Worm (Caenorhabditis elegans) whole organism, young adult: ENCODE results near the gene aptf-3.

Experiments
- F52B5.7 ChIP-seq: sonication (generic microtip); optimal IDR thresholded peaks from 2 replicates; lab custom pipeline; 2016; ENCODE audit warnings: mild to moderate bottlenecking, missing genetic modification characterization, missing compliant biosample characterization
- Y53G8AR.9 ChIP-seq: fragments of 200-800 bp; sonication (Bioruptor generic); conservative IDR thresholded peaks from 2 replicates; pipeline ENCODE4 v1.3.6; 2022; ENCODE audit warnings: missing genetic modification reagents, missing genetic modification characterization, missing compliant biosample characterization
- ama-1 ChIP-seq, 3 experiments: fragments of 150-350 bp in 1 of 3; sonication (generic microtip) in 2 of 3; optimal IDR thresholded peaks; 2 replicates each; lab custom pipeline; 2014 to 2018; ENCODE audit warnings: missing biosample characterization in 2 of 3, missing genetic modification characterization in 2 of 3, missing genetic modification reagents in 2 of 3
- attf-3 ChIP-seq: fragments of 200-800 bp; sonication (Bioruptor generic); conservative IDR thresholded peaks from 2 replicates; pipeline ENCODE4 v1.3.6; 2022; ENCODE audit warnings: missing genetic modification reagents, missing genetic modification characterization, missing compliant biosample characterization
- ceh-40 ChIP-seq: fragments of 200-800 bp; sonication (Bioruptor generic); IDR thresholded peaks from 2 replicates; pipeline ENCODE4 v1.3.6; 2022; ENCODE audit warnings: missing genetic modification characterization, missing compliant biosample characterization
- hsf-1 ChIP-seq: fragments of 200-800 bp; sonication (Bioruptor generic); IDR thresholded peaks from 2 replicates; pipeline ENCODE4 v1.3.6; 2022; ENCODE audit warnings: missing genetic modification reagents, missing genetic modification characterization, missing compliant biosample characterization
- lag-1 ChIP-seq: fragments of 200-800 bp; sonication (Bioruptor generic); IDR thresholded peaks from 2 replicates; pipeline ENCODE4 v1.3.6; 2022; ENCODE audit warnings: missing genetic modification reagents, missing genetic modification characterization, missing compliant biosample characterization
- lin-26 ChIP-seq: fragments of 200-800 bp; sonication (Bioruptor generic); IDR thresholded peaks from 2 replicates; pipeline ENCODE4 v1.3.6; 2022; ENCODE audit warnings: missing genetic modification reagents, missing genetic modification characterization, missing compliant biosample characterization
- rpc-1 ChIP-seq, 2 experiments: fragments of 150-350 bp in 1 of 2; sonication (generic microtip) in 1 of 2; optimal IDR thresholded peaks; 2 replicates each; lab custom pipeline; 2014 to 2018; ENCODE audit warnings: missing biosample characterization in 1 of 2, missing genetic modification characterization in 1 of 2, missing genetic modification reagents in 1 of 2, missing genotype in 1 of 2
- snpc-4 ChIP-seq, 5 experiments: fragments of 150-350 bp in 1 of 5; sonication (generic microtip) in 4 of 5; optimal IDR thresholded peaks; 2 replicates each; lab custom pipeline; 2014 to 2018; ENCODE audit warnings: missing genetic modification characterization in 5 of 5, missing biosample characterization in 3 of 5, antibody characterized with exemption in 2 of 5, mild to moderate bottlenecking in 2 of 5, missing compliant biosample characterization in 2 of 5, missing genotype in 2 of 5, moderate library complexity in 2 of 5, missing genetic modification reagents in 1 of 5
- unc-130 ChIP-seq: sonication (generic microtip); optimal IDR thresholded peaks from 2 replicates; lab custom pipeline; 2016; ENCODE audit warnings: missing genetic modification reagents, missing genetic modification characterization, missing compliant biosample characterization

- TF ChIP-seq ceh-40 (GFP tag; lab: Robert Waterston, UW) (no peak), rpc-1 (optimal IDR thresholded peaks at IDR 0.05; lab: Kevin White, UChicago) (no peak), rpc-1 (tag; optimal IDR thresholded peaks at IDR 0.05; lab: Kevin White, UChicago) (no peak), snpc-4 (GFP tag; optimal IDR thresholded peaks at IDR 0.05; lab: Kevin White, UChicago) (no peak), snpc-4 (tag; optimal IDR thresholded peaks at IDR 0.05; lab: Kevin White, UChicago) (no peak), unc-130 (GFP tag; lab: Kevin White, UChicago) (no peak), lin-26 (no peak), F52B5.7 (tag; lab: Kevin White, UChicago) (no peak), Y53G8AR.9 (GFP tag; lab: Robert Waterston, UW) (no peak), hsf-1 (GFP tag; lab: Robert Waterston, UW) (no peak), attf-3 (GFP tag; lab: Robert Waterston, UW) (no peak), ama-1 (optimal IDR thresholded peaks at IDR 0.05; lab: Kevin White, UChicago) (no peak), ama-1 (GFP tag; optimal IDR thresholded peaks at IDR 0.05; lab: Kevin White, UChicago) (no peak), lag-1 (GFP tag; lab: Robert Waterston, UW) (no peak)
Observed at ce11 chrII:8640503-8640902, 46.5 kb downstream of the aptf-3 start.
